Worm (Caenorhabditis elegans) whole organism, L4 larva: Measurements from ENCODE around the gene atf-4.
A peak's percentile ranks its signal among the peaks of the same experiment; 100 is the strongest.

Experiments
- D1046.2 ChIP-seq: fragments of 200-800 bp; sonication (Bioruptor generic); IDR thresholded peaks from 2 replicates; pipeline ENCODE4 v1.3.6; 2022; ENCODE audit warnings: missing genetic modification characterization, missing compliant biosample characterization
- F26F4.8 ChIP-seq: fragments of 200-800 bp; sonication (Bioruptor generic); conservative IDR thresholded peaks from 2 replicates; pipeline ENCODE4 v1.3.6; 2022; ENCODE audit warnings: missing genetic modification characterization, missing compliant biosample characterization
- F37D6.2 ChIP-seq: sonication (generic microtip); optimal IDR thresholded peaks from 2 replicates; lab custom pipeline; 2016; ENCODE audit warnings: mild to moderate bottlenecking, missing genetic modification characterization, missing compliant biosample characterization
- R02D3.7 ChIP-seq: fragments of 150-350 bp; sonication (generic microtip); optimal IDR thresholded peaks from 3 replicates; lab custom pipeline; 2014; ENCODE audit warnings: missing biosample characterization, missing genetic modification characterization
- T20F7.1 ChIP-seq: fragments of 200-800 bp; sonication (Bioruptor generic); optimal IDR thresholded peaks from 2 replicates; lab custom pipeline; 2018; ENCODE audit warnings: mild to moderate bottlenecking, missing genetic modification characterization, missing compliant biosample characterization
- T26A8.4 ChIP-seq: fragments of 200-800 bp; sonication (Bioruptor generic); IDR thresholded peaks from 2 replicates; pipeline ENCODE4 v1.3.6; 2022; ENCODE audit warnings: missing genetic modification characterization, missing compliant biosample characterization
- Y105C5A.15 ChIP-seq: fragments of 200-800 bp; sonication (Bioruptor generic); IDR thresholded peaks from 2 replicates; pipeline ENCODE4 v1.3.6; 2022; ENCODE audit warnings: missing genetic modification characterization, missing compliant biosample characterization
- Y48G9A.11 ChIP-seq: fragments of 200-800 bp; sonication (Bioruptor generic); IDR thresholded peaks from 2 replicates; pipeline ENCODE4 v1.3.6; 2022; ENCODE audit warnings: missing genetic modification reagents, missing genetic modification characterization, missing compliant biosample characterization
- Y5F2A.4 ChIP-seq: fragments of 200-800 bp; sonication (Bioruptor generic); optimal IDR thresholded peaks from 2 replicates; lab custom pipeline; 2018; ENCODE audit warnings: mild to moderate bottlenecking, missing genetic modification characterization, missing compliant biosample characterization
- aha-1 ChIP-seq: fragments of 150-350 bp; peaks from one replicate; lab custom pipeline; 2014; ENCODE audit warnings: missing biosample characterization, missing genetic modification characterization
- arid-1 ChIP-seq: fragments of 200-800 bp; sonication (Bioruptor generic); conservative IDR thresholded peaks from 2 replicates; pipeline ENCODE4 v1.3.6; 2022; ENCODE audit warnings: missing genetic modification reagents, missing genetic modification characterization, missing compliant biosample characterization
- attf-4 ChIP-seq: sonication (generic microtip); optimal IDR thresholded peaks from 3 replicates; lab custom pipeline; 2017; ENCODE audit warnings: missing biosample characterization, missing genetic modification characterization
- ceh-28 ChIP-seq: fragments of 150-350 bp; optimal IDR thresholded peaks from 2 replicates; lab custom pipeline; 2014; ENCODE audit warnings: missing biosample characterization, missing genetic modification reagents, missing genetic modification characterization
- ceh-44 ChIP-seq: fragments of 200-800 bp; sonication (Bioruptor generic); IDR thresholded peaks from 2 replicates; pipeline ENCODE4 v1.3.6; 2022; ENCODE audit warnings: missing genetic modification reagents, missing genetic modification characterization, missing compliant biosample characterization
- ceh-62 ChIP-seq: sonication (generic microtip); optimal IDR thresholded peaks from 2 replicates; lab custom pipeline; 2017; ENCODE audit warnings: missing biosample characterization, missing genetic modification characterization
- ceh-82 ChIP-seq: sonication (generic microtip); optimal IDR thresholded peaks from 2 replicates; lab custom pipeline; 2017; ENCODE audit warnings: missing biosample characterization, missing genetic modification characterization
- daf-16 ChIP-seq, 3 experiments: sonication (generic microtip); optimal IDR thresholded peaks; 2 replicates each; lab custom pipeline; 2016 to 2017; ENCODE audit warnings: missing genetic modification characterization in 3 of 3, missing genetic modification reagents in 3 of 3, mild to moderate bottlenecking in 2 of 3, missing compliant biosample characterization in 2 of 3, missing biosample characterization in 1 of 3, moderate library complexity in 1 of 3
- daf-19 ChIP-seq: fragments of 200-800 bp; sonication (Bioruptor generic); conservative IDR thresholded peaks from 2 replicates; pipeline ENCODE4 v1.3.6; 2022; ENCODE audit warnings: missing genetic modification characterization, missing compliant biosample characterization
- daf-8 ChIP-seq: fragments of 200-800 bp; sonication (Bioruptor generic); IDR thresholded peaks from 2 replicates; pipeline ENCODE4 v1.3.6; 2022; ENCODE audit warnings: missing genetic modification characterization, missing compliant biosample characterization
- dmd-6 ChIP-seq: fragments of 200-800 bp; sonication (Bioruptor generic); IDR thresholded peaks from 2 replicates; pipeline ENCODE4 v1.3.6; 2022; ENCODE audit warnings: missing genetic modification reagents, missing genetic modification characterization, missing compliant biosample characterization
- dmd-9 ChIP-seq: fragments of 200-800 bp; sonication (Bioruptor generic); IDR thresholded peaks from 2 replicates; pipeline ENCODE4 v1.3.6; 2022; ENCODE audit warnings: missing genetic modification reagents, missing genetic modification characterization, missing compliant biosample characterization
- egl-27 ChIP-seq: sonication (generic microtip); optimal IDR thresholded peaks from 3 replicates; lab custom pipeline; 2017; ENCODE audit warnings: missing biosample characterization, missing genetic modification reagents, missing genetic modification characterization
- gei-8 ChIP-seq: fragments of 200-800 bp; sonication (Bioruptor generic); optimal IDR thresholded peaks from 2 replicates; lab custom pipeline; 2018; ENCODE audit warnings: mild to moderate bottlenecking, missing genetic modification characterization, missing compliant biosample characterization
- hif-1 ChIP-seq, 2 experiments: sonication (generic microtip); optimal IDR thresholded peaks; 2 replicates each; lab custom pipeline; 2016 to 2017; ENCODE audit warnings: missing compliant biosample characterization in 2 of 2, missing genetic modification characterization in 2 of 2, missing genetic modification reagents in 2 of 2, missing genotype in 2 of 2, mild to moderate bottlenecking in 1 of 2
- hlh-11 ChIP-seq: fragments of 200-800 bp; sonication (Bioruptor generic); optimal IDR thresholded peaks from 2 replicates; lab custom pipeline; 2018; ENCODE audit warnings: mild to moderate bottlenecking, missing genetic modification characterization, missing compliant biosample characterization
- hlh-30 ChIP-seq: sonication (generic microtip); optimal IDR thresholded peaks from 2 replicates; lab custom pipeline; 2017; ENCODE audit warnings: antibody characterized with exemption, mild to moderate bottlenecking, missing genetic modification characterization, missing compliant biosample characterization; ENCODE audit not compliant: insufficient read depth
- hmg-1.1 ChIP-seq: fragments of 200-800 bp; sonication (Bioruptor generic); IDR thresholded peaks from 2 replicates; pipeline ENCODE4 v1.3.6; 2022; ENCODE audit warnings: missing genetic modification reagents, missing genetic modification characterization, missing compliant biosample characterization
- jun-1 ChIP-seq: fragments of 150-350 bp; optimal IDR thresholded peaks from 2 replicates; lab custom pipeline; 2014; ENCODE audit warnings: missing biosample characterization, missing genetic modification reagents, missing genetic modification characterization
- lin-13 ChIP-seq: fragments of 150-350 bp; optimal IDR thresholded peaks from 2 replicates; lab custom pipeline; 2014; ENCODE audit warnings: missing biosample characterization, missing genetic modification reagents, missing genetic modification characterization
- lin-15B ChIP-seq: fragments of 150-350 bp; sonication (generic microtip); optimal IDR thresholded peaks from 3 replicates; lab custom pipeline; 2014; ENCODE audit warnings: missing biosample characterization, missing genetic modification characterization
- lin-38 ChIP-seq: fragments of 200-800 bp; sonication (Bioruptor generic); IDR thresholded peaks from 2 replicates; pipeline ENCODE4 v1.3.6; 2022; ENCODE audit warnings: missing genetic modification reagents, missing genetic modification characterization, missing compliant biosample characterization
- lin-39 ChIP-seq: fragments of 150-350 bp; optimal IDR thresholded peaks from 2 replicates; lab custom pipeline; 2014; ENCODE audit warnings: missing biosample characterization, missing genetic modification reagents, missing genetic modification characterization
- madf-5 ChIP-seq, 2 experiments: fragments of 200-800 bp; sonication (Bioruptor generic); IDR thresholded peaks; 2 replicates each; pipeline ENCODE4 v1.3.6; 2022; ENCODE audit warnings: missing compliant biosample characterization in 2 of 2, missing genetic modification characterization in 2 of 2
- madf-9 ChIP-seq: fragments of 200-800 bp; sonication (Bioruptor generic); conservative IDR thresholded peaks from 2 replicates; pipeline ENCODE4 v1.3.6; 2022; ENCODE audit warnings: missing genetic modification reagents, missing genetic modification characterization, missing compliant biosample characterization
- mdl-1 ChIP-seq, 2 experiments: fragments of 150-350 bp in 1 of 2; sonication (generic microtip) in 1 of 2; optimal IDR thresholded peaks; 2 replicates each; lab custom pipeline; 2014 to 2017; ENCODE audit warnings: missing biosample characterization in 2 of 2, missing genetic modification characterization in 2 of 2
- mxl-3 ChIP-seq: fragments of 200-800 bp; sonication (Bioruptor generic); optimal IDR thresholded peaks from 2 replicates; lab custom pipeline; 2018; ENCODE audit warnings: mild to moderate bottlenecking, missing genetic modification characterization, missing compliant biosample characterization
- nhr-10 ChIP-seq: fragments of 150-350 bp; optimal IDR thresholded peaks from 2 replicates; lab custom pipeline; 2014; ENCODE audit warnings: missing biosample characterization, missing genetic modification characterization
- nhr-237 ChIP-seq: sonication (generic microtip); optimal IDR thresholded peaks from 2 replicates; lab custom pipeline; 2017; ENCODE audit warnings: missing biosample characterization, missing genetic modification characterization
- nhr-48 ChIP-seq: sonication (generic microtip); optimal IDR thresholded peaks from 2 replicates; lab custom pipeline; 2016; ENCODE audit warnings: mild to moderate bottlenecking, missing genetic modification characterization, missing compliant biosample characterization
- nhr-76 ChIP-seq: fragments of 150-350 bp; optimal IDR thresholded peaks from 2 replicates; lab custom pipeline; 2014; ENCODE audit warnings: missing biosample characterization, missing genetic modification characterization
- pha-4 ChIP-seq, 2 experiments: fragments of 150-350 bp in 1 of 2; fragments of 200-800 bp in 1 of 2; sonication (Bioruptor generic) in 1 of 2; IDR thresholded peaks in 1 of 2; optimal IDR thresholded peaks in 1 of 2; 2 replicates each; pipeline versions ENCODE4 v1.3.6 to Lab custom; 2014 to 2022; ENCODE audit warnings: missing genetic modification characterization in 2 of 2, missing genetic modification reagents in 2 of 2, missing biosample characterization in 1 of 2, missing compliant biosample characterization in 1 of 2
- sdz-12 ChIP-seq: fragments of 200-800 bp; sonication (Bioruptor generic); optimal IDR thresholded peaks from 2 replicates; lab custom pipeline; 2018; ENCODE audit warnings: mild to moderate bottlenecking, missing genetic modification characterization, missing compliant biosample characterization
- snpc-1.2 ChIP-seq: fragments of 200-800 bp; sonication (Bioruptor generic); IDR thresholded peaks from 2 replicates; pipeline ENCODE4 v1.3.6; 2022; ENCODE audit warnings: missing genetic modification reagents, missing genetic modification characterization, missing compliant biosample characterization
- spr-3 ChIP-seq: fragments of 200-800 bp; sonication (Bioruptor generic); optimal IDR thresholded peaks from 2 replicates; lab custom pipeline; 2018; ENCODE audit warnings: mild to moderate bottlenecking, missing genetic modification characterization, missing compliant biosample characterization
- tra-1 ChIP-seq: fragments of 200-800 bp; sonication (Bioruptor generic); IDR thresholded peaks from 2 replicates; pipeline ENCODE4 v1.3.6; 2022; ENCODE audit warnings: missing genetic modification reagents, missing genetic modification characterization, missing compliant biosample characterization
- unc-130 ChIP-seq: sonication (generic microtip); optimal IDR thresholded peaks from 2 replicates; lab custom pipeline; 2016; ENCODE audit warnings: missing genetic modification reagents, missing genetic modification characterization, missing compliant biosample characterization
- unc-62 ChIP-seq, 3 experiments: fragments of 150-350 bp in 1 of 3; sonication (generic microtip); optimal IDR thresholded peaks in 2 of 3; peaks in 1 of 3; 1 replicate in 1 of 3; 2 replicates in 2 of 3; lab custom pipeline; 2014 to 2017; ENCODE audit warnings: missing biosample characterization in 3 of 3, missing genetic modification characterization in 3 of 3, missing genetic modification reagents in 3 of 3, missing genotype in 1 of 3
- vab-7 ChIP-seq: fragments of 200-800 bp; sonication (Bioruptor generic); IDR thresholded peaks from 2 replicates; pipeline ENCODE4 v1.3.6; 2022; ENCODE audit warnings: missing genetic modification reagents, missing genetic modification characterization, missing compliant biosample characterization
- zfp-2 ChIP-seq: sonication (generic microtip); optimal IDR thresholded peaks from 2 replicates; lab custom pipeline; 2016; ENCODE audit warnings: mild to moderate bottlenecking, missing genetic modification characterization, missing compliant biosample characterization
- ztf-11 ChIP-seq: fragments of 150-350 bp; optimal IDR thresholded peaks from 2 replicates; lab custom pipeline; 2014; ENCODE audit warnings: missing biosample characterization, missing genetic modification characterization

Gene atf-4

DNA sequence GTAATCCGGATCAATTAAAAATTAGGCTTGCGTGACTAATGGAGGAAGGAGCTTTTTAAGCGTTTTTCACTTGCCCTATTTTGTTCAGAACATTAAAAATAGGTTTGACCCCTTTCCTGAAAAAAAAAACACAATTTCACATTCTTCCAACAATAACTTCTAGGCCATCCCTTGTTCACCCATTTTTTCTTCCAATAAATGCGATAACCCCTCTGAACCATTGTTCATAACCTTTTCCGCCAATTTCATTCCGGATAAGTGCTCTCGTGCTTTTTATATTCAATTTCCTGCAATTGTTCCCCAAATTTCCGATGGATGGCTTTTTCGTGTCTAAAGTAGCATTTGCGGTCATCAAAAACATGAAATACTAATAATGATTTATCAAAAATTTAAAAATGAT, 4.8 kb upstream of the atf-4 start (continued):
- TF ChIP-seq attf-4 (no peak), jun-1 (tag; lab: Kevin White, UChicago) (no peak), daf-19 (GFP tag; lab: Robert Waterston, UW) (no peak), nhr-76 (tag; lab: Kevin White, UChicago) (no peak), F37D6.2 (tag; lab: Kevin White, UChicago) (no peak), sdz-12 (GFP tag; lab: Kevin White, UChicago) (peak; percentile 35), nhr-10 (tag; lab: Kevin White, UChicago) (no peak), ceh-82 (tag; lab: Kevin White, UChicago) (no peak), hmg-1.1 (no peak), Y5F2A.4 (GFP tag; lab: Kevin White, UChicago) (no peak), hlh-11 (peak; percentile 7), F26F4.8 (GFP tag; lab: Robert Waterston, UW) (no peak), lin-38 (GFP tag; lab: Robert Waterston, UW) (no peak), hlh-30 (tag; lab: Kevin White, UChicago) (peak; percentile 29), pha-4 (GFP tag; IDR thresholded peaks at IDR 0.05; lab: Robert Waterston, UW) (no peak), pha-4 (tag; optimal IDR thresholded peaks at IDR 0.05; lab: Kevin White, UChicago) (no peak), T26A8.4 (GFP tag; lab: Robert Waterston, UW) (peak; percentile 78), nhr-48 (tag; lab: Kevin White, UChicago) (peak; percentile 19), Y48G9A.11 (GFP tag; lab: Robert Waterston, UW) (no peak), ceh-62 (no peak), aha-1 (tag; lab: Kevin White, UChicago) (peak; percentile 50), vab-7 (GFP tag; lab: Robert Waterston, UW) (no peak), egl-27 (no peak), spr-3 (no peak), ztf-11 (no peak), mxl-3 (GFP tag; lab: Kevin White, UChicago) (no peak), ceh-44 (GFP tag; lab: Robert Waterston, UW) (no peak), Y105C5A.15 (no peak), D1046.2 (GFP tag; lab: Robert Waterston, UW) (no peak), dmd-9 (GFP tag; lab: Robert Waterston, UW) (no peak), madf-5 (GFP tag; IDR thresholded peaks at IDR 0.05; lab: Robert Waterston, UW) (no peak), daf-8 (GFP tag; lab: Robert Waterston, UW) (no peak), madf-9 (no peak), tra-1 (GFP tag; lab: Robert Waterston, UW) (no peak), mdl-1 (tag; optimal IDR thresholded peaks at IDR 0.05; lab: Kevin White, UChicago) (no peak), T20F7.1 (GFP tag; lab: Kevin White, UChicago) (no peak), unc-62 (GFP tag; optimal IDR thresholded peaks at IDR 0.05 in 1 of 2; lab: Kevin White, UChicago) (peak in 1 of 2 experiments; percentile 39), unc-62 (tag; optimal IDR thresholded peaks at IDR 0.05; lab: Kevin White, UChicago) (no peak), lin-15B (tag; lab: Kevin White, UChicago) (no peak), zfp-2 (tag; lab: Kevin White, UChicago) (no peak)
- TF ChIP-seq, all 104 proteins: peak for 20

DNA sequence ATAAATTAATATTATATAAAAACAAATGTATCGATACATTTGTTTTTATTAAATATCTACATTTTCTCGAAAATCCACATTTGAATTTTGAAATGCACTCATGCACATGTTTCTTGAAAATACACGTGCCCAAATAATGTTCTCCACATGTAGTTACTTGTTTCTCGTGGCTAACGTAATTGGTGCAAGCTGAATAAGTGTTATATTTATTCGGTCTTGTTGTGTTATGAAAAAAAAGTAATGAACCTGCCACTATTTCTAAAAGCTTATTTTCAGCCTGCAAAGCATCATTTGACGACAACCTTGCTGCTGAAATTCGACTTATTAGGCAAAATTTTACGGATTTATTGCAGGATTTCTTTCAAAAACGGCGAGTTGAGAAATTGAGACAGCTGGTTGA, 2.8 kb upstream of the atf-4 start:
- peak; percentile 71 to 84 for TF ChIP-seq mdl-1 (tag; optimal IDR thresholded peaks at IDR 0.05; lab: Kevin White, UChicago)
- TF ChIP-seq daf-16 (GFP tag; optimal IDR thresholded peaks at IDR 0.05; lab: Kevin White, UChicago), result peak in 1 of 2 experiments; percentile 77
- TF ChIP-seq daf-16 (tag; optimal IDR thresholded peaks at IDR 0.05; lab: Kevin White, UChicago), result peak; percentile 67
- TF ChIP-seq lin-15B (tag; lab: Kevin White, UChicago), result no peak
- peak; percentile 77 for TF ChIP-seq T20F7.1 (GFP tag; lab: Kevin White, UChicago)
- TF ChIP-seq nhr-10 (tag; lab: Kevin White, UChicago), result no peak
- no peak for TF ChIP-seq ceh-28 (tag; lab: Kevin White, UChicago)
- TF ChIP-seq unc-130, result no peak
- TF ChIP-seq hmg-1.1, result peak; percentile 86
- no peak for TF ChIP-seq sdz-12 (GFP tag; lab: Kevin White, UChicago)
- TF ChIP-seq nhr-237 (tag; lab: Kevin White, UChicago), result no peak
- TF ChIP-seq R02D3.7 (tag; lab: Kevin White, UChicago), result no peak
- no peak for TF ChIP-seq lin-39 (tag; lab: Kevin White, UChicago)
- TF ChIP-seq arid-1, result no peak
- TF ChIP-seq snpc-1.2 (GFP tag; lab: Robert Waterston, UW), result no peak
- no peak for TF ChIP-seq gei-8
- peak in 1 of 2 experiments; percentile 2 for TF ChIP-seq hif-1 (tag; optimal IDR thresholded peaks at IDR 0.05; lab: Kevin White, UChicago)
- no peak for TF ChIP-seq lin-13 (GFP tag; lab: Kevin White, UChicago)
- TF ChIP-seq spr-3, result no peak
- peak; percentile 69 for TF ChIP-seq dmd-6 (GFP tag; lab: Robert Waterston, UW)
- no peak for TF ChIP-seq madf-5 (GFP tag; IDR thresholded peaks at IDR 0.05; lab: Robert Waterston, UW)
